Fruit fly (Drosophila melanogaster) whole organism, adult: ENCODE measurements around the gene gskt.

Experiments used
- CG11617 ChIP-seq: fragments of 200-800 bp; sonication (Bioruptor generic); optimal IDR thresholded peaks from 2 replicates; lab custom pipeline; 2017; ENCODE audit warnings: mild to moderate bottlenecking, missing biosample characterization, missing genetic modification reagents, missing genetic modification characterization
- CG12768 ChIP-seq: fragments of 200-800 bp; sonication (Bioruptor generic); optimal IDR thresholded peaks from 2 replicates; lab custom pipeline; 2017; ENCODE audit warnings: missing biosample characterization, missing genetic modification characterization, mild to moderate bottlenecking, moderate library complexity, missing genetic modification reagents
- CG14711 ChIP-seq: fragments of 200-800 bp; sonication (Bioruptor generic); optimal IDR thresholded peaks from 2 replicates; lab custom pipeline; 2018; ENCODE audit warnings: missing biosample characterization, mild to moderate bottlenecking, missing genetic modification characterization, moderate library complexity
- CG1620 ChIP-seq: fragments of 200-800 bp; sonication (Bioruptor generic); optimal IDR thresholded peaks from 2 replicates; lab custom pipeline; 2016; ENCODE audit warnings: missing biosample characterization, missing genetic modification characterization
- CG33017 ChIP-seq: fragments of 200-800 bp; sonication (Bioruptor generic); optimal IDR thresholded peaks from 2 replicates; lab custom pipeline; 2018; ENCODE audit warnings: missing biosample characterization, mild to moderate bottlenecking, missing genetic modification characterization, moderate library complexity
- CG5204 ChIP-seq: fragments of 200-800 bp; sonication (Bioruptor generic); optimal IDR thresholded peaks from 2 replicates; lab custom pipeline; 2016; ENCODE audit warnings: missing biosample characterization, missing genetic modification characterization
- CG7045 ChIP-seq: fragments of 200-800 bp; sonication (Bioruptor generic); optimal IDR thresholded peaks from 2 replicates; lab custom pipeline; 2017; ENCODE audit warnings: missing biosample characterization, mild to moderate bottlenecking, missing genetic modification characterization
- CG7101 ChIP-seq: fragments of 200-800 bp; sonication (Bioruptor generic); optimal IDR thresholded peaks from 2 replicates; lab custom pipeline; 2018; ENCODE audit warnings: missing biosample characterization, mild to moderate bottlenecking, missing genetic modification characterization, moderate library complexity
- Clk ChIP-seq: fragments of 200-800 bp; sonication (Bioruptor generic); optimal IDR thresholded peaks from 2 replicates; lab custom pipeline; 2017; ENCODE audit warnings: missing biosample characterization, missing genetic modification characterization
- Crg-1 ChIP-seq: fragments of 200-800 bp; sonication (Bioruptor generic); optimal IDR thresholded peaks from 2 replicates; lab custom pipeline; 2016; ENCODE audit warnings: missing biosample characterization, missing genetic modification characterization
- Hr96 ChIP-seq: fragments of 200-800 bp; sonication (Bioruptor generic); optimal IDR thresholded peaks from 2 replicates; lab custom pipeline; 2016; ENCODE audit warnings: missing biosample characterization, missing genetic modification characterization
- Mnt ChIP-seq: fragments of 200-800 bp; sonication (Bioruptor generic); optimal IDR thresholded peaks from 2 replicates; lab custom pipeline; 2016; ENCODE audit warnings: missing biosample characterization, mild to moderate bottlenecking, missing genetic modification characterization
- bab1 ChIP-seq: fragments of 200-800 bp; sonication (Bioruptor generic); optimal IDR thresholded peaks from 3 replicates; lab custom pipeline; 2019; ENCODE audit warnings: missing biosample characterization, mild to moderate bottlenecking, missing genetic modification characterization, moderate library complexity
- cic ChIP-seq: fragments of 200-800 bp; sonication (Bioruptor generic); optimal IDR thresholded peaks from 2 replicates; lab custom pipeline; 2017; ENCODE audit warnings: missing biosample characterization, mild to moderate bottlenecking, missing genetic modification characterization, moderate library complexity
- cnc ChIP-seq, 2 experiments: fragments of >200 bp; optimal IDR thresholded peaks; 2 replicates each; lab custom pipeline; 2017
- kay ChIP-seq: fragments of 200-800 bp; sonication (Bioruptor generic); peaks from one replicate; lab custom pipeline; 2016; ENCODE audit warnings: missing biosample characterization, missing genetic modification characterization, borderline replicate concordance
- ovo ChIP-seq: fragments of 200-800 bp; sonication (Bioruptor generic); optimal IDR thresholded peaks from 2 replicates; lab custom pipeline; 2016; ENCODE audit warnings: missing biosample characterization, missing genetic modification characterization
- pad ChIP-seq: fragments of 200-800 bp; sonication (Bioruptor generic); optimal IDR thresholded peaks from 3 replicates; lab custom pipeline; 2017; ENCODE audit warnings: missing biosample characterization, missing genetic modification characterization, mild to moderate bottlenecking, moderate library complexity, missing genetic modification reagents
- tj ChIP-seq: fragments of 200-800 bp; sonication (Bioruptor generic); optimal IDR thresholded peaks from 3 replicates; lab custom pipeline; 2017; ENCODE audit warnings: missing biosample characterization, mild to moderate bottlenecking, missing genetic modification characterization, moderate library complexity
- toe ChIP-seq: fragments of 200-800 bp; sonication (Bioruptor generic); optimal IDR thresholded peaks from 2 replicates; lab custom pipeline; 2016; ENCODE audit warnings: missing biosample characterization, missing genetic modification characterization

gskt gene

DNA sequence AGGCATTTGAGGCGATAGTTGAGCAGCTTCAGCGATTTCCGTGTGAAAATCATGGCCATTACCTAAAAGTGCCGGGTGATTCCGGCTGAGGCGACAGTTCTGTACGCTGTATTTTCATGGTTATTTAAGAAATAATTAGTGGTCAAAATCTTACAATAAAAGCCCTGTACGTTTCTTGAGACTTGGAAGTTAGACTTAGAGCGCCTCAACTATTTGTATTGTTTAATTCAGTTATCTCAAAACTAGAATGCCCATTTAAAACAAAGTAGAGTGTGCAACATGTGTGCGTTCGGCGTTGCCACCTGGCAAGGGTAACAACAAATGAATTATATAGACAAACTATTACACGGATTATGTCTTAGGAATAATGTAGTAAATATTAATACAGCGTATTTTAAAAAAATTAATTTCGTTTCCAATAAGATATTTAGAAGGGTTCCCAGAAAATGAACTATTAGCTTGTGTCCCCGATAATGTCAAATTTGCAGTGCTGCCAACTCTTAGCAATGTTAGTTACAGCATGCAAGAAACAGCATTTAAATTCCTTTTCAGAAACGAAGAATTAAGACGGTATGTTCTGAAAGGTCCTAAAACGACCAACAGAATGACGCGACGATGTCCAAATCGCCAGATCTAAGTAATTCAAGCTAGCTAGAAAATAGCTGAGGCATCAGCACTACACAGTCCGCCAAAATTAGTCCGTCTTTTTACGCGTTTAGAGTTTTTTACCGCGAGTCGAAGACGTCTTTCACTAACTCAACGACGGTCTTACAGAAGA, 32.5 kb downstream of the gskt start, which contains the start of gene Gprk2:
Gprk2 (plus strand) TSS at position 747 of the 778 bp plus-strand sequence.
- peak; percentile 51 for TF ChIP-seq tj (GFP tag; lab: Kevin White, UChicago)
- TF ChIP-seq CG1620 (GFP tag; lab: Kevin White, UChicago) = peak; percentile 67
- TF ChIP-seq pad (GFP tag; lab: Kevin White, UChicago) = peak; percentile 88
- TF ChIP-seq ovo = no peak
- peak; percentile 33 for TF ChIP-seq Clk (GFP tag; lab: Kevin White, UChicago)
- no peak for TF ChIP-seq cnc (optimal IDR thresholded peaks at IDR 0.05; lab: Kevin White, UChicago)
- peak; percentile 80 for TF ChIP-seq cic
- TF ChIP-seq CG7045 (GFP tag; lab: Kevin White, UChicago) = peak; percentile 92
- TF ChIP-seq toe = peak; percentile 80
- peak; percentile 98 for TF ChIP-seq CG14711
- peak; percentile 99 for TF ChIP-seq CG33017 (tag; lab: Kevin White, UChicago)
- TF ChIP-seq CG7101 (tag; lab: Kevin White, UChicago) = peak; percentile 99
- peak; percentile 85 for TF ChIP-seq Hr96 (GFP tag; lab: Kevin White, UChicago)
- TF ChIP-seq kay (GFP tag; lab: Kevin White, UChicago) = no peak
- peak; percentile 93 for TF ChIP-seq Mnt (GFP tag; lab: Kevin White, UChicago)
- TF ChIP-seq CG12768 (GFP tag; lab: Kevin White, UChicago) = peak; percentile 98
- TF ChIP-seq CG5204 (GFP tag; lab: Kevin White, UChicago) = peak; percentile 82
- TF ChIP-seq Crg-1 (GFP tag; lab: Kevin White, UChicago) = peak; percentile 92
- peak; percentile 72 for TF ChIP-seq CG11617 (GFP tag; lab: Kevin White, UChicago)
- peak; percentile 98 for TF ChIP-seq bab1 (GFP tag; lab: Kevin White, UChicago)

- TF ChIP-seq CG5204 (GFP tag; lab: Kevin White, UChicago) (no peak), tj (GFP tag; lab: Kevin White, UChicago) (peak; percentile 72), CG12768 (GFP tag; lab: Kevin White, UChicago) (no peak), toe (no peak), cic (peak; percentile 11), Clk (GFP tag; lab: Kevin White, UChicago) (no peak), bab1 (GFP tag; lab: Kevin White, UChicago) (peak; percentile 52), ovo (no peak), CG14711 (no peak), Crg-1 (GFP tag; lab: Kevin White, UChicago) (no peak), cnc (optimal IDR thresholded peaks at IDR 0.05; lab: Kevin White, UChicago) (no peak), Mnt (GFP tag; lab: Kevin White, UChicago) (no peak), CG7045 (GFP tag; lab: Kevin White, UChicago) (no peak), CG7101 (tag; lab: Kevin White, UChicago) (no peak), pad (GFP tag; lab: Kevin White, UChicago) (peak; percentile 66), CG11617 (GFP tag; lab: Kevin White, UChicago) (no peak), kay (GFP tag; lab: Kevin White, UChicago) (no peak), CG33017 (tag; lab: Kevin White, UChicago) (no peak), Hr96 (GFP tag; lab: Kevin White, UChicago) (no peak)
Observed at dm6 chr3R:31405277-31406207, 33.3 kb downstream of the gskt start, which contains the start of gene PNPase. PNPase (minus strand) TSS chr3R:31405452.

DNA sequence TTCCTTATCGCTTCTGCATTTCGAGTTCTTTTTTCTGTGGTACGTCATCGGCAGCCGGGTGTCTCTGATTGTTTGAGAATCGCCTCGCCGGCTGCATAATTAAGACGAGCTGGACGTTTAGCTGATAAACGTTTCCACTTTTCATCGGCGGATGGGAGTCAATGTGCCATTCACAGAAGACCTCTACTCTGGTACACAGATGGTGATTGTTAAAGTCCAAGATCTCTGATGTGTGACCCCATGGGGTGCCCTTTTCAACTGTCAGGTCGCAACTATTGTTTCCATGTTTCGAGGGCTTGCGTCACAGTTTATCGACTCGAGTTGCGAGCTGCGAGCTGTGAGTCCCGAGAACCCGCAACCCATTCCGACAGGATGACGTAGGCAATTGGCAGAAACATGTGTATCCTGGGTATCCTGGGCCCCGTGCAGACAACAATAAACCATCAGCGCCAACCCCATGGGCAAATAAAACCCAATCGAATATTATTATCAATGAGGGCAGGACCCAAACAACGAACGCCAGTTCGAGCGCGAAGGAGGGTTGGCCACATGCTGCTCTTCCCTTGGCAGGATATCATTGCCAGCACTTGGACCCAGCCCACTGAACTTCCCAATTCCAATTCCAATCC, 34.9 kb downstream of the gskt start:
- TF ChIP-seq toe = no peak
- no peak for TF ChIP-seq ovo
- no peak for TF ChIP-seq CG5204 (GFP tag; lab: Kevin White, UChicago)
- no peak for TF ChIP-seq kay (GFP tag; lab: Kevin White, UChicago)
- no peak for TF ChIP-seq pad (GFP tag; lab: Kevin White, UChicago)
- no peak for TF ChIP-seq CG14711
- TF ChIP-seq CG1620 (GFP tag; lab: Kevin White, UChicago) = no peak
- no peak for TF ChIP-seq cic
- TF ChIP-seq CG12768 (GFP tag; lab: Kevin White, UChicago) = no peak
- no peak for TF ChIP-seq Hr96 (GFP tag; lab: Kevin White, UChicago)
- TF ChIP-seq Mnt (GFP tag; lab: Kevin White, UChicago) = no peak
- no peak for TF ChIP-seq CG33017 (tag; lab: Kevin White, UChicago)
- TF ChIP-seq tj (GFP tag; lab: Kevin White, UChicago) = no peak

DNA sequence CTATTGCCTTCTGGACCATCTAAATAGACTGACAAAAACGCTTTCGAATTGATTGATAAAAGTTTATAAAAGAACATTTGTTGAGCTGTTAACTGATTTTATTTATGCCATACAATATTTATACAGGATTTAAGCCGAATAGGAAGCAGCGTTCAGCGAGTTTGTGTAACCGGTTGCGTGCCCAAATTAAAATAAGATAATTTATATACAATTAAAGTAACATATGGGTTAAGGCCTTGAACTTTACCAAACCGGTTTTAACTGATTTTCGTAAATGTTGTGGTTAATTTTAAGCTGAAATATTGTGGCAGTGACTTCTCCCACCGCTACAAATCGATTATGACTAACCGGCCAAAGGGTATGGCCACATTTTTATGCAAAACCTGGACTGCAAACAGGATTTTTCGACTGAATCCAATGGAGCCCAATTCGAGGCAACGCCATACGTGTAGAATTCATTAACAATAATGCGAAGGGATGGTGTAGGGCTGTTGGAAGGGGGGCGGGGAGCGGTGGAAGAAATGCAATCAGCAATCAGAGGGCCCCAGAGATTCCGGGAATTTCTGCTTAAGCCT, 37.5 kb downstream of the gskt start:
- no peak for TF ChIP-seq kay (GFP tag; lab: Kevin White, UChicago)
- no peak for TF ChIP-seq Mnt (GFP tag; lab: Kevin White, UChicago)
- TF ChIP-seq cic = no peak
- TF ChIP-seq CG1620 (GFP tag; lab: Kevin White, UChicago) = no peak
- TF ChIP-seq ovo = no peak
- no peak for TF ChIP-seq CG33017 (tag; lab: Kevin White, UChicago)
- TF ChIP-seq Clk (GFP tag; lab: Kevin White, UChicago) = no peak
- no peak for TF ChIP-seq CG14711
- TF ChIP-seq cnc (optimal IDR thresholded peaks at IDR 0.05; lab: Kevin White, UChicago) = no peak
- TF ChIP-seq CG7045 (GFP tag; lab: Kevin White, UChicago) = no peak
- TF ChIP-seq Hr96 (GFP tag; lab: Kevin White, UChicago) = no peak
- TF ChIP-seq Crg-1 (GFP tag; lab: Kevin White, UChicago) = no peak
